Worm (Caenorhabditis elegans): ENCODE data around the gene swt-5.

Gene swt-5

ce11 chrV:9524099-9524498 lies 22.9 kb downstream of the swt-5 start, which contains the start of gene C50F4.9:
TSS of gene C50F4.9 (minus strand) at chrV:9524199.
- TF ChIP-seq nhr-2 (tag; optimal IDR thresholded peaks at IDR 0.05) (no peak), ces-1 (GFP tag; optimal IDR thresholded peaks at IDR 0.05) (no peak), lin-13 (tag; optimal IDR thresholded peaks at IDR 0.05) (no peak), tbx-8 (GFP tag; optimal IDR thresholded peaks at IDR 0.05) (no peak), zip-8 (tag; optimal IDR thresholded peaks at IDR 0.05) (no peak), ceh-43 (GFP tag; optimal IDR thresholded peaks at IDR 0.05) (no peak), ham-2 (GFP tag; optimal IDR thresholded peaks at IDR 0.05) (no peak), lin-32 (GFP tag; optimal IDR thresholded peaks at IDR 0.05) (no peak), blmp-1 (tag; optimal IDR thresholded peaks at IDR 0.05) (no peak), nhr-76 (tag; optimal IDR thresholded peaks at IDR 0.05) (no peak), drap-1 (GFP tag; optimal IDR thresholded peaks at IDR 0.05) (no peak), unc-62 (GFP tag; optimal IDR thresholded peaks at IDR 0.05) (no peak), snpc-4 (tag; optimal IDR thresholded peaks at IDR 0.05) (no peak), bed-3 (GFP tag; optimal IDR thresholded peaks at IDR 0.05) (no peak), mep-1 (tag; optimal IDR thresholded peaks at IDR 0.05) (no peak), cnd-1 (tag; optimal IDR thresholded peaks at IDR 0.05) (no peak), lsy-2 (tag; optimal IDR thresholded peaks at IDR 0.05) (no peak), M03D4.4 (tag; optimal IDR thresholded peaks at IDR 0.05) (no peak), unc-39 (tag; optimal IDR thresholded peaks at IDR 0.05) (no peak)

DNA sequence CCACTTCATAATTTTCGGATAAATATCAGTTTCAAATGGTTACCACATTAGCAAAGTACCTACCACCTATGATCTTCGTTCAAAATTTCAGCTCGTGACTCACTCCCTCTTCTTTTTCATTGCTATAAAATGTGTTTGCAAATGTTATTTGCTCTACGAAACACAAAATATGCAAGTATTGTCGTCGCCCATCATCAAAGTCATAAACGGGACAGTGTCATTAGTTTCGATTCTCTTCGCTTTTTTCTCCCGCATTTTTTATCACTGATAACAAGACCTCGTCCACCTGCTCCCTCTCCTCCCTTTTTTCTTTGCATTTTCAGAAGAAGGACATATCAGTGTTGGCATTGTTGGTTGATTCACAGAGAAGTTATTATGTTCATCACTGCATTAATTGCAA lies 25.3 kb downstream of the swt-5 start, which contains the start of gene C50F4.1:
Gene C50F4.1 (plus strand): TSS at position 324 of the 400 bp plus-strand sequence.
- no peak for TF ChIP-seq lsy-2 (tag; optimal IDR thresholded peaks at IDR 0.05)
- TF ChIP-seq flh-1 (GFP tag; optimal IDR thresholded peaks at IDR 0.05): no peak
- TF ChIP-seq tbx-8 (GFP tag; optimal IDR thresholded peaks at IDR 0.05): no peak
- no peak for TF ChIP-seq nhr-2 (tag; optimal IDR thresholded peaks at IDR 0.05)
- TF ChIP-seq nhr-237 (tag; optimal IDR thresholded peaks at IDR 0.05): no peak
- no peak for TF ChIP-seq mls-2 (tag; optimal IDR thresholded peaks at IDR 0.05)
- TF ChIP-seq mab-5 (tag; optimal IDR thresholded peaks at IDR 0.05): no peak
- TF ChIP-seq bed-3 (GFP tag; optimal IDR thresholded peaks at IDR 0.05): no peak
- TF ChIP-seq elt-1 (tag; optimal IDR thresholded peaks at IDR 0.05; ENCODE audit: borderline replicate concordance, insufficient read depth): no peak
- TF ChIP-seq ces-1 (GFP tag; optimal IDR thresholded peaks at IDR 0.05): no peak
- TF ChIP-seq hlh-1 (tag; optimal IDR thresholded peaks at IDR 0.05): no peak
- TF ChIP-seq ceh-43 (GFP tag; optimal IDR thresholded peaks at IDR 0.05): no peak
- no peak for TF ChIP-seq ztf-11 (tag; optimal IDR thresholded peaks at IDR 0.05)

- no peak for TF ChIP-seq mep-1 (tag; optimal IDR thresholded peaks at IDR 0.05)
- no peak for TF ChIP-seq hlh-1 (tag; optimal IDR thresholded peaks at IDR 0.05)
- no peak for TF ChIP-seq nhr-28 (tag; optimal IDR thresholded peaks at IDR 0.05)
- TF ChIP-seq mls-2 (tag; optimal IDR thresholded peaks at IDR 0.05): no peak
- no peak for TF ChIP-seq elt-1 (tag; optimal IDR thresholded peaks at IDR 0.05; ENCODE audit: borderline replicate concordance, insufficient read depth)
- no peak for TF ChIP-seq cnd-1 (tag; optimal IDR thresholded peaks at IDR 0.05)
- no peak for TF ChIP-seq mab-5 (tag; optimal IDR thresholded peaks at IDR 0.05)
- TF ChIP-seq unc-39 (tag; optimal IDR thresholded peaks at IDR 0.05): no peak
These were observed 26.1 kb downstream of the swt-5 start for ce11 chrV:9527337-9527736.

ce11 chrV:9527984-9528383 lies 26.8 kb downstream of the swt-5 start:
- no peak for TF ChIP-seq unc-120 (tag; optimal IDR thresholded peaks at IDR 0.05; ENCODE audit: poor library complexity, severe bottlenecking)
- TF ChIP-seq nhr-237 (tag; optimal IDR thresholded peaks at IDR 0.05): no peak

- TF ChIP-seq sem-2 (GFP tag; optimal IDR thresholded peaks at IDR 0.05) (no peak), unc-39 (tag; optimal IDR thresholded peaks at IDR 0.05) (no peak), nhr-237 (tag; optimal IDR thresholded peaks at IDR 0.05) (no peak), tbx-8 (GFP tag; optimal IDR thresholded peaks at IDR 0.05) (no peak), nhr-28 (tag; optimal IDR thresholded peaks at IDR 0.05) (no peak), nhr-2 (tag; optimal IDR thresholded peaks at IDR 0.05) (no peak), ceh-39 (tag; optimal IDR thresholded peaks at IDR 0.05) (no peak), elt-3 (tag; optimal IDR thresholded peaks at IDR 0.05) (no peak), mab-5 (tag; optimal IDR thresholded peaks at IDR 0.05) (no peak), ham-2 (GFP tag; optimal IDR thresholded peaks at IDR 0.05) (no peak), blmp-1 (tag; optimal IDR thresholded peaks at IDR 0.05) (no peak), cnd-1 (tag; optimal IDR thresholded peaks at IDR 0.05) (no peak), bed-3 (GFP tag; optimal IDR thresholded peaks at IDR 0.05) (no peak), flh-1 (GFP tag; optimal IDR thresholded peaks at IDR 0.05) (no peak), unc-120 (tag; optimal IDR thresholded peaks at IDR 0.05; ENCODE audit: poor library complexity, severe bottlenecking) (no peak), ces-1 (GFP tag; optimal IDR thresholded peaks at IDR 0.05) (no peak), lin-13 (tag; optimal IDR thresholded peaks at IDR 0.05) (no peak)
These were observed 30.3 kb downstream of the swt-5 start, which contains the start of the genes C50F4.10 and pfk-1.2 for ce11 chrV:9531477-9531876. TSS of gene C50F4.10 (minus strand) at chrV:9531577. TSS of gene pfk-1.2 (plus strand) at chrV:9531801.
